Worm (Caenorhabditis elegans): ENCODE measurements around the gene F16G10.1.

Gene F16G10.1

ce11 chrII:2368956-2369355, 35.1 kb upstream of the F16G10.1 start, which contains the start of gene hpo-25:
hpo-25 (plus strand) TSS chrII:2369256.
- TF ChIP-seq elt-1 (tag; optimal IDR thresholded peaks at IDR 0.05; ENCODE audit: borderline replicate concordance, insufficient read depth) (no peak), nhr-2 (tag; optimal IDR thresholded peaks at IDR 0.05) (no peak), nhr-76 (tag; optimal IDR thresholded peaks at IDR 0.05) (no peak), ham-2 (GFP tag; optimal IDR thresholded peaks at IDR 0.05) (no peak), ztf-11 (tag; optimal IDR thresholded peaks at IDR 0.05) (no peak), nhr-28 (tag; optimal IDR thresholded peaks at IDR 0.05) (no peak), lin-32 (GFP tag; optimal IDR thresholded peaks at IDR 0.05) (no peak), lin-13 (tag; optimal IDR thresholded peaks at IDR 0.05) (no peak), unc-62 (GFP tag; optimal IDR thresholded peaks at IDR 0.05) (no peak), snpc-4 (tag; optimal IDR thresholded peaks at IDR 0.05) (no peak), tbx-8 (GFP tag; optimal IDR thresholded peaks at IDR 0.05) (no peak), mab-5 (tag; optimal IDR thresholded peaks at IDR 0.05) (no peak)

- no peak for TF ChIP-seq lin-13 (tag; optimal IDR thresholded peaks at IDR 0.05)
- TF ChIP-seq ces-1 (GFP tag; optimal IDR thresholded peaks at IDR 0.05), result no peak
- no peak for TF ChIP-seq nhr-76 (tag; optimal IDR thresholded peaks at IDR 0.05)
- TF ChIP-seq mls-2 (tag; optimal IDR thresholded peaks at IDR 0.05), result no peak
- TF ChIP-seq nhr-2 (tag; optimal IDR thresholded peaks at IDR 0.05), result no peak
- TF ChIP-seq ham-2 (GFP tag; optimal IDR thresholded peaks at IDR 0.05), result no peak
- no peak for TF ChIP-seq sptf-1 (tag; optimal IDR thresholded peaks at IDR 0.05)
- TF ChIP-seq nhr-12 (tag; optimal IDR thresholded peaks at IDR 0.05), result no peak
- TF ChIP-seq nhr-28 (tag; optimal IDR thresholded peaks at IDR 0.05), result no peak
- TF ChIP-seq bed-3 (GFP tag; optimal IDR thresholded peaks at IDR 0.05), result no peak
- TF ChIP-seq pha-4 (tag; optimal IDR thresholded peaks at IDR 0.05), result no peak
- no peak for TF ChIP-seq elt-1 (tag; optimal IDR thresholded peaks at IDR 0.05; ENCODE audit: borderline replicate concordance, insufficient read depth)
- no peak for TF ChIP-seq flh-1 (GFP tag; optimal IDR thresholded peaks at IDR 0.05)
- no peak for TF ChIP-seq ceh-39 (tag; optimal IDR thresholded peaks at IDR 0.05)
- no peak for TF ChIP-seq ztf-11 (tag; optimal IDR thresholded peaks at IDR 0.05)
- TF ChIP-seq mep-1 (tag; optimal IDR thresholded peaks at IDR 0.05), result no peak
- no peak for TF ChIP-seq lsy-2 (tag; optimal IDR thresholded peaks at IDR 0.05)
- TF ChIP-seq nhr-237 (tag; optimal IDR thresholded peaks at IDR 0.05), result no peak
- no peak for TF ChIP-seq drap-1 (GFP tag; optimal IDR thresholded peaks at IDR 0.05)
- no peak for TF ChIP-seq lin-32 (GFP tag; optimal IDR thresholded peaks at IDR 0.05)
These were observed 32.0 kb upstream of the F16G10.1 start, which contains the start of gene F16G10.3 for ce11 chrII:2372090-2372489. F16G10.3 (plus strand) TSS chrII:2372390.

ce11 chrII:2374973-2375372, 29.1 kb upstream of the F16G10.1 start, which contains the start of gene F16G10.2:
F16G10.2 (plus strand) TSS chrII:2375273.
- TF ChIP-seq ham-2 (GFP tag; optimal IDR thresholded peaks at IDR 0.05) (no peak), cnd-1 (tag; optimal IDR thresholded peaks at IDR 0.05) (no peak), mab-5 (tag; optimal IDR thresholded peaks at IDR 0.05) (no peak)

- no peak for TF ChIP-seq sem-2 (GFP tag; optimal IDR thresholded peaks at IDR 0.05)
- no peak for TF ChIP-seq mep-1 (tag; optimal IDR thresholded peaks at IDR 0.05)
- no peak for TF ChIP-seq nhr-237 (tag; optimal IDR thresholded peaks at IDR 0.05)
- no peak for TF ChIP-seq tbx-8 (GFP tag; optimal IDR thresholded peaks at IDR 0.05)
- TF ChIP-seq unc-39 (tag; optimal IDR thresholded peaks at IDR 0.05), result no peak
- no peak for TF ChIP-seq snpc-4 (tag; optimal IDR thresholded peaks at IDR 0.05)
- TF ChIP-seq mls-2 (tag; optimal IDR thresholded peaks at IDR 0.05), result no peak
- TF ChIP-seq ham-2 (GFP tag; optimal IDR thresholded peaks at IDR 0.05), result no peak
These were observed 26.3 kb upstream of the F16G10.1 start, which contains the start of gene F16G10.6 for ce11 chrII:2377751-2378150. F16G10.6 (minus strand) TSS chrII:2377851.

- no peak for TF ChIP-seq ztf-11 (tag; optimal IDR thresholded peaks at IDR 0.05)
- TF ChIP-seq drap-1 (GFP tag; optimal IDR thresholded peaks at IDR 0.05), result no peak
- TF ChIP-seq ceh-43 (GFP tag; optimal IDR thresholded peaks at IDR 0.05), result no peak
- no peak for TF ChIP-seq sptf-1 (tag; optimal IDR thresholded peaks at IDR 0.05)
- no peak for TF ChIP-seq elt-3 (tag; optimal IDR thresholded peaks at IDR 0.05)
- TF ChIP-seq ham-2 (GFP tag; optimal IDR thresholded peaks at IDR 0.05), result no peak
- no peak for TF ChIP-seq ceh-39 (tag; optimal IDR thresholded peaks at IDR 0.05)
- no peak for TF ChIP-seq lsy-2 (tag; optimal IDR thresholded peaks at IDR 0.05)
- TF ChIP-seq unc-39 (tag; optimal IDR thresholded peaks at IDR 0.05), result no peak
- TF ChIP-seq mls-2 (tag; optimal IDR thresholded peaks at IDR 0.05), result no peak
- TF ChIP-seq flh-1 (GFP tag; optimal IDR thresholded peaks at IDR 0.05), result no peak
- TF ChIP-seq nhr-2 (tag; optimal IDR thresholded peaks at IDR 0.05), result no peak
These were observed 25.5 kb upstream of the F16G10.1 start for ce11 chrII:2378465-2379009.

Measured in whole organism, mixed stage, embryonic.